Worm (Caenorhabditis elegans): ENCODE data around the gene mec-9.
A peak's percentile ranks its signal among the peaks of the same experiment; 100 is the strongest.

The mec-9 gene

DNA sequence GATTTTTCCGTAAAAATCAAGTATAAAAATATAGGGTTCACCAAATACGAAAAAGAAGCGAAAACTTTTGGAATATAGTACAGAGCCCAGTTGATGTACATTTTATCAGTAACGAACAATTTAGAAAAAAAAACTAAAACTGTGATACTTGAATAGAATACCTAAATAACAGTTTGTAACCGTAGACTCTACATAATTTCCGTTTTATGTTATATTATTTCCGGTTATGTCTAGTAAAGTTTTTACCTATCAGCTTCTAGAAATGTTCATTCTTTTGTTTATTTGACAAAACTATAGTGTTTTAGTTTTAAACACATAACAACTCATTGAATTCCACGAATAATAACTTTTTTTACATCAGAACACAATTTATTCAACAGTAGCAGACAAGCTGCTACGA, 22.5 kb upstream of the mec-9 start, which contains the start of gene srj-33:
srj-33 (minus strand) TSS at position 101 of the 400 bp plus-strand sequence.
- TF ChIP-seq F37B4.10 (GFP tag; IDR thresholded peaks at IDR 0.05) (no peak), zim-3 (tag; optimal IDR thresholded peaks at IDR 0.05) (no peak), hsf-1 (GFP tag; IDR thresholded peaks at IDR 0.05) (no peak), cebp-2 (GFP tag; IDR thresholded peaks at IDR 0.05) (no peak), ceh-100 (GFP tag; IDR thresholded peaks at IDR 0.05) (no peak), ceh-40 (GFP tag; IDR thresholded peaks at IDR 0.05) (no peak), B0019.2 (GFP tag; conservative IDR thresholded peaks at IDR 0.05) (no peak), nfyb-1 (GFP tag; IDR thresholded peaks at IDR 0.05) (no peak), snpc-1.3 (tag; optimal IDR thresholded peaks at IDR 0.05; ENCODE audit: insufficient read depth) (no peak), mxl-1 (tag; optimal IDR thresholded peaks at IDR 0.05) (no peak)

DNA sequence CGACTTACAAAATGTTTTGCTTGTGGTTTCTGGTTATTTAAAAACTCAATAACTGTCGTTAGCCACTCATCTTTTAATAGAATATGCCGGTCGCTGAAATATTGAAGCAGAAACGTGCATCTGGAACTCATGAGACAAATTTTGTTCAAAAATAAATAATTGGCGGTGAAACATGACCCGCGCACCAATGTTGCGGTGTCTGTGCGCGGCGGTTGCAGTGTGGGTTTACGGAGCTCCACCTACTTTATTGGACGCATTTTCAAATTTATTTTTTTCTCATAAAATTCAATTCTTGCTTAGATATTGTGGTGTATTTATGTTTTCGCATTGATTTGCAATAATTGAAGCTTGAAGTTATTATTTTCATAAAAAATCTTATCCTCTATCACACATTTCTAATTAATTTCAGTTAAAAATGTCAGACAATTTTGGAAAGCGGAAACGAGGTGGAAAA, 15.7 kb upstream of the mec-9 start, which contains the start of the genes rmh-2 and suds-3:
rmh-2 (minus strand) TSS at position 164 of the 454 bp plus-strand sequence.
suds-3 (plus strand) TSS at position 404 of the 454 bp plus-strand sequence.
- TF ChIP-seq efl-1 (GFP tag; optimal IDR thresholded peaks at IDR 0.05) = peak; percentile 61
- no peak for TF ChIP-seq mxl-1 (tag; optimal IDR thresholded peaks at IDR 0.05)
- TF ChIP-seq ceh-27 (GFP tag; optimal IDR thresholded peaks at IDR 0.05) = no peak
- TF ChIP-seq F33H1.4 (GFP tag; IDR thresholded peaks at IDR 0.05) = no peak
- TF ChIP-seq madf-6 (GFP tag; IDR thresholded peaks at IDR 0.05) = peak; percentile 35; the same call in 1 of the 2 replicates
- no peak for TF ChIP-seq ceh-40 (GFP tag; IDR thresholded peaks at IDR 0.05)
- peak; percentile 20 for TF ChIP-seq dpl-1 (GFP tag; optimal IDR thresholded peaks at IDR 0.05)
- TF ChIP-seq lsl-1 (GFP tag; optimal IDR thresholded peaks at IDR 0.05) = peak; percentile 7
- peak; percentile 37 for TF ChIP-seq F23B12.7 (tag; optimal IDR thresholded peaks at IDR 0.05; ENCODE audit: insufficient read depth)

DNA sequence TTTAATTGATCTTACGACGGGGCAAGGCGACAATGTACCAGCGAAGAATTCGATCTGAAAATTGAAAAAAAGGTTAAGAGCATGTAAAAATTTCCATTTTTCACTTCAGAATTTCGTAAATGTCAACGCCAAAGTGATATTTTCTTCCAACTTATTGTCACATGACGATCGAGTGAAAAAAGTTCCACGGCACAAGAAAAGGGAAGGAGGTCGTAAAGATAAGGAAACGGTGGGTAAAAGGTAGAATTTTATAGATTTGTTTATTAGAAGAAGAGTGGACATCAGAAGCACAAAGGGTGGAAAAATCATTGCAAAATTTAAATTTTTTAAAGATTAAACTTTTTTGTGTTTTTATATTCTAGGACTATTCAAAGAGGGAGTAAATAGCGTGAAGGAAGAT, 13.0 kb upstream of the mec-9 start:
- TF ChIP-seq nhr-80 (tag; optimal IDR thresholded peaks at IDR 0.05) (peak; percentile 60), let-607 (tag; optimal IDR thresholded peaks at IDR 0.05) (peak; percentile 43 to 49), unc-62 (GFP tag; optimal IDR thresholded peaks at IDR 0.05) (no peak), Y53G8AR.9 (GFP tag; conservative IDR thresholded peaks at IDR 0.05) (0 out of 2 replicates have a peak, but pooled peaks have one; percentile 44)

DNA sequence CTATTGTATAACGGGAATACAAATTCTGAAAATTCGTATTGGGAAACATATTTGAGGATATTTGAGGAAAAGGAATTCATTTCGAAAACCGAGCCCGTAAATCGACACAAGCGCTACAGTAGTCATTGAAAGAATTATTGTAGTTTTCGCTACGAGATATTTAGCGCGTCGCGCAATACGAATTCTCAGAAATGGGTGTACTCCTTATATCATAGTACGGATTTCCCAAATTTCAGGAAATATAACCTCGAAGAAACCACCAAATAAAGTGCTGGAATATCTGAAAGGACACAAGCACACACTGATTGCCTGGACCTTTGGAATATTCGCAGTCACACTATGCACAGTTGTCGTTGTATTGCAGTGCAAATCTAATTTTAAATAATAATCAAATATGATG, 12.5 kb upstream of the mec-9 start:
- 0 out of 2 replicates have a peak, but pooled peaks have one; percentile 53 for TF ChIP-seq nfyb-1 (GFP tag; IDR thresholded peaks at IDR 0.05)
- no peak for TF ChIP-seq F49E8.2 (tag; optimal IDR thresholded peaks at IDR 0.05; ENCODE audit: insufficient read depth)
- TF ChIP-seq hrde-1 (tag; optimal IDR thresholded peaks at IDR 0.05; ENCODE audit: borderline replicate concordance) = peak; percentile 35
- peak; percentile 56 for TF ChIP-seq lsl-1 (GFP tag; optimal IDR thresholded peaks at IDR 0.05)

DNA sequence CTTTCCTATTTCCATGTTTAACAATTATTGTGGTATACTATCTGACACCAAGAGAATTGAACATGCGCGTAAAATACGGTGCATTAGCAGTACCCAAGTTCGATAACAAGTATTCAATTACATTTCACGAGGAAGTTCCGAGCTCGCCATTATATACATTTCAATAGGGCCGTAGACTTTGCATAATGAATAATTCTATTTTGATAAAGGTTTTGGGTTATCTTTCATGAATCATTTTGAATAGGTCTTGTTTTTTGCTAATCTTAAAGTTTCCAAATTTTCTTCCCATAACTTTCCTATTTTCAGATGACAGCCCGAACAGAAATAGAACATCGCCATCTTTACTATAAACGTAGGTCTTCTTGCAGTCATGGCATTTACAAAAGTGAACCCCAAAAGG, 11.3 kb upstream of the mec-9 start, which contains the start of gene C50H2.13:
C50H2.13 (plus strand) TSS at position 301 of the 400 bp plus-strand sequence.
- TF ChIP-seq let-526 (GFP tag; IDR thresholded peaks at IDR 0.05) (no peak), akir-1 (GFP tag; optimal IDR thresholded peaks at IDR 0.05) (no peak), cebp-1 (GFP tag; IDR thresholded peaks at IDR 0.05) (no peak), cebp-1 (tag; optimal IDR thresholded peaks at IDR 0.05) (no peak), ztf-18 (tag; optimal IDR thresholded peaks at IDR 0.05) (no peak), nhr-27 (tag; optimal IDR thresholded peaks at IDR 0.05) (no peak), egl-18 (GFP tag; IDR thresholded peaks at IDR 0.05) (no peak), ztf-22 (GFP tag; optimal IDR thresholded peaks at IDR 0.05) (no peak), sea-2 (GFP tag; IDR thresholded peaks at IDR 0.05) (no peak), F49E8.2 (tag; optimal IDR thresholded peaks at IDR 0.05; ENCODE audit: insufficient read depth) (no peak), mcd-1 (GFP tag; IDR thresholded peaks at IDR 0.05) (no peak), hlh-26 (GFP tag; conservative IDR thresholded peaks at IDR 0.05) (no peak), nhr-120 (GFP tag; IDR thresholded peaks at IDR 0.05) (no peak), ztf-3 (GFP tag; optimal IDR thresholded peaks at IDR 0.05) (no peak)

Measured in whole organism, young adult.